Worm (Caenorhabditis elegans): Measurements from ENCODE around the gene F41H10.3.

F41H10.3 gene

ce11 chrIV:5388477-5389065 lies 19.0 kb downstream of the F41H10.3 start, which contains the start of gene elo-6:
Gene elo-6 (minus strand): TSS chrIV:5388559.
- TF ChIP-seq F13H6.1 (tag; optimal IDR thresholded peaks at IDR 0.05) = no peak
- TF ChIP-seq pax-1 (tag; optimal IDR thresholded peaks at IDR 0.05) = peak; percentile 7
- no peak for TF ChIP-seq C38D4.7 (GFP tag; optimal IDR thresholded peaks at IDR 0.05)
- TF ChIP-seq mec-3 (tag; optimal IDR thresholded peaks at IDR 0.05; ENCODE audit: borderline replicate concordance) = no peak
- TF ChIP-seq gmeb-2 (tag; optimal IDR thresholded peaks at IDR 0.05) = no peak
- TF ChIP-seq ceh-9 (tag; optimal IDR thresholded peaks at IDR 0.05) = no peak
- TF ChIP-seq sdc-2 (tag; optimal IDR thresholded peaks at IDR 0.05) = no peak

ce11 chrIV:5389951-5390350 lies 20.4 kb downstream of the F41H10.3 start:
- TF ChIP-seq ama-1 (optimal IDR thresholded peaks at IDR 0.05) = no peak
- TF ChIP-seq hlh-8 (tag; optimal IDR thresholded peaks at IDR 0.05) = no peak
- no peak for TF ChIP-seq che-1 (tag; optimal IDR thresholded peaks at IDR 0.05)

ce11 chrIV:5391507-5392057 lies 22.0 kb downstream of the F41H10.3 start, which contains the start of the genes htp-1 and ZK616.5:
Gene htp-1 (minus strand): TSS chrIV:5391557.
Gene ZK616.5 (plus strand): TSS chrIV:5391929.
- TF ChIP-seq ceh-9 (tag; optimal IDR thresholded peaks at IDR 0.05) (no peak), pqm-1 (tag; optimal IDR thresholded peaks at IDR 0.05) (no peak), che-1 (tag; optimal IDR thresholded peaks at IDR 0.05) (no peak), pax-1 (tag; optimal IDR thresholded peaks at IDR 0.05) (no peak), fax-1 (tag; optimal IDR thresholded peaks at IDR 0.05) (no peak), hlh-13 (GFP tag; optimal IDR thresholded peaks at IDR 0.05) (no peak), sox-4 (tag; optimal IDR thresholded peaks at IDR 0.05) (no peak), nhr-232 (tag; optimal IDR thresholded peaks at IDR 0.05) (no peak), pat-9 (tag; optimal IDR thresholded peaks at IDR 0.05) (no peak), gmeb-2 (tag; optimal IDR thresholded peaks at IDR 0.05) (no peak), nhr-11 (tag; optimal IDR thresholded peaks at IDR 0.05) (no peak), tbx-7 (tag; optimal IDR thresholded peaks at IDR 0.05) (no peak), lin-11 (tag; optimal IDR thresholded peaks at IDR 0.05) (no peak), pha-4 (tag; optimal IDR thresholded peaks at IDR 0.05) (no peak), dmd-4 (tag; optimal IDR thresholded peaks at IDR 0.05; ENCODE audit: borderline replicate concordance) (no peak), tbx-2 (tag; optimal IDR thresholded peaks at IDR 0.05) (no peak)

ce11 chrIV:5393566-5393965 lies 24.0 kb downstream of the F41H10.3 start:
- TF ChIP-seq dmd-4 (tag; optimal IDR thresholded peaks at IDR 0.05; ENCODE audit: borderline replicate concordance) (no peak), pha-4 (tag; optimal IDR thresholded peaks at IDR 0.05) (no peak), ref-2 (tag; optimal IDR thresholded peaks at IDR 0.05) (no peak)

- TF ChIP-seq ceh-14 (tag; optimal IDR thresholded peaks at IDR 0.05) = peak; percentile 19
- TF ChIP-seq unc-42 (tag; optimal IDR thresholded peaks at IDR 0.05) = peak; percentile 46
- peak; percentile 22 for TF ChIP-seq ceh-30 (tag; optimal IDR thresholded peaks at IDR 0.05)
- TF ChIP-seq ceh-9 (tag; optimal IDR thresholded peaks at IDR 0.05) = no peak
- peak; percentile 9 for TF ChIP-seq unc-86 (tag; optimal IDR thresholded peaks at IDR 0.05)
- TF ChIP-seq ceh-31 (tag; optimal IDR thresholded peaks at IDR 0.05) = peak; percentile 30
- peak; percentile 41 for TF ChIP-seq ceh-34 (tag; optimal IDR thresholded peaks at IDR 0.05)
- peak; percentile 41 for TF ChIP-seq K09A11.1 (tag; optimal IDR thresholded peaks at IDR 0.05; ENCODE audit: insufficient read depth)
- no peak for TF ChIP-seq nhr-232 (tag; optimal IDR thresholded peaks at IDR 0.05)
- peak; percentile 41 for TF ChIP-seq elt-2 (tag; optimal IDR thresholded peaks at IDR 0.05)
- no peak for TF ChIP-seq fkh-10 (GFP tag; optimal IDR thresholded peaks at IDR 0.05)
- TF ChIP-seq tbx-2 (tag; optimal IDR thresholded peaks at IDR 0.05) = peak; percentile 30
- TF ChIP-seq ceh-18 (tag; optimal IDR thresholded peaks at IDR 0.05) = peak; percentile 19
- peak; percentile 91 for TF ChIP-seq ceh-48 (tag; optimal IDR thresholded peaks at IDR 0.05)
- TF ChIP-seq ama-1 (optimal IDR thresholded peaks at IDR 0.05) = no peak
- peak; percentile 35 for TF ChIP-seq nfya-1 (tag; optimal IDR thresholded peaks at IDR 0.05)
- TF ChIP-seq gmeb-2 (tag; optimal IDR thresholded peaks at IDR 0.05) = no peak
These were observed 25.1 kb downstream of the F41H10.3 start, which contains the start of the genes perm-3 and swsn-6 for ce11 chrIV:5394687-5395086. Gene perm-3 (minus strand): TSS chrIV:5394804. Gene swsn-6 (plus strand): TSS chrIV:5395033.
